Worm (Caenorhabditis elegans): ENCODE results near the gene C15H11.10.

Gene C15H11.10

DNA sequence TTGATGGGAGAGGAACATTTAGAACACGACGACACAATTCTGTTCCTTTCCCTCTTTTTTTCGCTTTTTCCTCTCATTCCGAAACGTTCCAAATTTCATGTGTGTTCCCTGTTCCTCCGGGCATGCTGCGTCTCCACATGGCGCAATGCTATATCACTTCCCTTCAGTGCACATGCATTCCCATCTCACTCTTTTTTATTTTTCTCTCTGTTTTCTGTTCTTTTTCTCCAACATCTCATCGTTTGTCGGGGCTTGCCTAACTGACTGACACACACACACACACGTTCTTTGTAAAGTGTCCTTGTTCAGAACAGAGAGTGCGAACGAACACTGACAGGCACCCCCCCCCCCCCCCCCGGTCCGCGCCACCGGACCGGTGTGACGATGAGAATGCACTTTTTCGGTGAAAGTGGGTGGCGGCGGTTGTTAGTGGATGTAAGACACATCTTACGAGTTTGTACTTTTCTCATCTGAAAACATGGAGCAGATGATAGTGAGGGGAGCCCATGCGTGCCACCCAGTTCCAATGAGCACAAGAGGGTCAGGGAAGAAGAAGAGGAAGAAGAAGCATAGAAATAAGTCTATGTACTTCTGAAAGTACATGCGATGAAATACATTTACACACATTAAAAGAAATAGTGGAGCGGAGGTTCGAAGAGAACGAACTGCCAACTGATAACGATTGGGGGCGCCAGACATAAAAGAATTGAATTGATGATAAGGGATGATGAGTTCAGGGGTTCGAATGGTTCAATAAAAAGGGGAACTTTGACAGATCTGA, 23.5 kb upstream of the C15H11.10 start:
- TF ChIP-seq skn-1 (tag; optimal IDR thresholded peaks at IDR 0.05) (peak; percentile 37), lsy-2 (tag; optimal IDR thresholded peaks at IDR 0.05) (peak in 1 of 2 experiments; percentile 52), nhr-6 (tag; optimal IDR thresholded peaks at IDR 0.05) (no peak), nhr-23 (tag; optimal IDR thresholded peaks at IDR 0.05) (no peak), ztf-4 (tag; optimal IDR thresholded peaks at IDR 0.05) (no peak), crh-2 (tag; optimal IDR thresholded peaks at IDR 0.05) (no peak), sma-9 (GFP tag; optimal IDR thresholded peaks at IDR 0.05) (peak; percentile 90), sma-9 (tag; optimal IDR thresholded peaks at IDR 0.05) (peak; percentile 7), ztf-1 (GFP tag; conservative IDR thresholded peaks at IDR 0.05) (no peak), lin-39 (tag; optimal IDR thresholded peaks at IDR 0.05) (no peak), ama-1 (optimal IDR thresholded peaks at IDR 0.05) (no peak), ztf-11 (tag; optimal IDR thresholded peaks at IDR 0.05) (no peak), C34F6.9 (tag; optimal IDR thresholded peaks at IDR 0.05) (peak; percentile 20), aly-2 (tag; optimal IDR thresholded peaks at IDR 0.05) (no peak), alr-1 (tag; optimal IDR thresholded peaks at IDR 0.05) (no peak), blmp-1 (tag; optimal IDR thresholded peaks at IDR 0.05; ENCODE audit: insufficient read depth) (peak; percentile 96), lin-13 (GFP tag; optimal IDR thresholded peaks at IDR 0.05) (no peak), nhr-11 (tag; optimal IDR thresholded peaks at IDR 0.05) (no peak), F13H6.1 (tag; optimal IDR thresholded peaks at IDR 0.05) (no peak), elt-1 (tag; optimal IDR thresholded peaks at IDR 0.05) (no peak), lin-11 (tag; optimal IDR thresholded peaks at IDR 0.05) (no peak), nhr-237 (tag; optimal IDR thresholded peaks at IDR 0.05) (no peak), gmeb-1 (tag; optimal IDR thresholded peaks at IDR 0.05) (no peak), nhr-21 (tag; optimal IDR thresholded peaks at IDR 0.05) (peak; percentile 44), sma-3 (GFP tag; optimal IDR thresholded peaks at IDR 0.05) (no peak), unc-39 (tag; optimal IDR thresholded peaks at IDR 0.05) (no peak), egl-27 (tag; optimal IDR thresholded peaks at IDR 0.05) (peak; percentile 52), zag-1 (tag; optimal IDR thresholded peaks at IDR 0.05) (no peak), elt-3 (tag; optimal IDR thresholded peaks at IDR 0.05) (no peak), unc-62 (GFP tag; optimal IDR thresholded peaks at IDR 0.05) (no peak), mbf-1 (tag; optimal IDR thresholded peaks at IDR 0.05) (no peak), ceh-82 (tag; optimal IDR thresholded peaks at IDR 0.05) (no peak), mdl-1 (tag; optimal IDR thresholded peaks at IDR 0.05) (peak; percentile 60 to 69), snpc-4 (tag; optimal IDR thresholded peaks at IDR 0.05) (no peak), nhr-129 (tag; optimal IDR thresholded peaks at IDR 0.05) (no peak), sem-4 (tag; optimal IDR thresholded peaks at IDR 0.05) (peak; percentile 84), fos-1 (tag; optimal IDR thresholded peaks at IDR 0.05) (peak; percentile 95), dmd-4 (tag; optimal IDR thresholded peaks at IDR 0.05) (no peak), peb-1 (tag; optimal IDR thresholded peaks at IDR 0.05) (no peak), unc-55 (GFP tag; optimal IDR thresholded peaks at IDR 0.05) (no peak), nhr-77 (tag; optimal IDR thresholded peaks at IDR 0.05) (no peak), Y55F3AM.14 (GFP tag; optimal IDR thresholded peaks at IDR 0.05) (peak; percentile 44), nhr-25 (tag; optimal IDR thresholded peaks at IDR 0.05) (no peak), ZK546.5 (tag; optimal IDR thresholded peaks at IDR 0.05) (no peak), nhr-10 (tag; optimal IDR thresholded peaks at IDR 0.05) (no peak), R02D3.7 (tag; optimal IDR thresholded peaks at IDR 0.05) (no peak), ceh-16 (tag; optimal IDR thresholded peaks at IDR 0.05) (peak; percentile 30), nhr-12 (tag; optimal IDR thresholded peaks at IDR 0.05) (no peak), mab-5 (tag; optimal IDR thresholded peaks at IDR 0.05) (no peak)

All from whole organism, L2 larva.